Worm (Caenorhabditis elegans) whole organism, L4 larva: Measurements from ENCODE around the gene pigw-1.

Experiments used
- D1046.2 ChIP-seq: fragments of 200-800 bp; sonication (Bioruptor generic); IDR thresholded peaks from 2 replicates; pipeline ENCODE4 v1.3.6; 2022; ENCODE audit warnings: missing genetic modification characterization, missing compliant biosample characterization
- T20F7.1 ChIP-seq: fragments of 200-800 bp; sonication (Bioruptor generic); optimal IDR thresholded peaks from 2 replicates; lab custom pipeline; 2018; ENCODE audit warnings: mild to moderate bottlenecking, missing genetic modification characterization, missing compliant biosample characterization
- Y105C5A.15 ChIP-seq: fragments of 200-800 bp; sonication (Bioruptor generic); IDR thresholded peaks from 2 replicates; pipeline ENCODE4 v1.3.6; 2022; ENCODE audit warnings: missing genetic modification characterization, missing compliant biosample characterization
- Y75B8A.6 ChIP-seq: fragments of 200-800 bp; sonication (Bioruptor generic); IDR thresholded peaks from 2 replicates; pipeline ENCODE4 v1.3.6; 2022; ENCODE audit warnings: missing genetic modification reagents, missing genetic modification characterization, missing compliant biosample characterization
- ZK546.5 ChIP-seq, 2 experiments: sonication (generic microtip); optimal IDR thresholded peaks; 2 replicates each; lab custom pipeline; 2017; ENCODE audit warnings: missing biosample characterization in 2 of 2, missing genetic modification characterization in 2 of 2
- aha-1 ChIP-seq: fragments of 150-350 bp; peaks from one replicate; lab custom pipeline; 2014; ENCODE audit warnings: missing biosample characterization, missing genetic modification characterization
- attf-4 ChIP-seq: sonication (generic microtip); optimal IDR thresholded peaks from 3 replicates; lab custom pipeline; 2017; ENCODE audit warnings: missing biosample characterization, missing genetic modification characterization
- ceh-62 ChIP-seq: sonication (generic microtip); optimal IDR thresholded peaks from 2 replicates; lab custom pipeline; 2017; ENCODE audit warnings: missing biosample characterization, missing genetic modification characterization
- ceh-82 ChIP-seq: sonication (generic microtip); optimal IDR thresholded peaks from 2 replicates; lab custom pipeline; 2017; ENCODE audit warnings: missing biosample characterization, missing genetic modification characterization
- daf-16 ChIP-seq, 3 experiments: sonication (generic microtip); optimal IDR thresholded peaks; 2 replicates each; lab custom pipeline; 2016 to 2017; ENCODE audit warnings: missing genetic modification characterization in 3 of 3, missing genetic modification reagents in 3 of 3, mild to moderate bottlenecking in 2 of 3, missing compliant biosample characterization in 2 of 3, missing biosample characterization in 1 of 3, moderate library complexity in 1 of 3
- dmd-6 ChIP-seq: fragments of 200-800 bp; sonication (Bioruptor generic); IDR thresholded peaks from 2 replicates; pipeline ENCODE4 v1.3.6; 2022; ENCODE audit warnings: missing genetic modification reagents, missing genetic modification characterization, missing compliant biosample characterization
- dpl-1 ChIP-seq: fragments of 150-350 bp; optimal IDR thresholded peaks from 2 replicates; lab custom pipeline; 2014; ENCODE audit warnings: missing biosample characterization, missing genetic modification reagents, missing genetic modification characterization
- duxl-1 ChIP-seq: sonication (generic microtip); optimal IDR thresholded peaks from 2 replicates; lab custom pipeline; 2016; ENCODE audit warnings: mild to moderate bottlenecking, missing genetic modification characterization, moderate library complexity, missing compliant biosample characterization; ENCODE audit not compliant: poor library complexity
- egl-27 ChIP-seq: sonication (generic microtip); optimal IDR thresholded peaks from 3 replicates; lab custom pipeline; 2017; ENCODE audit warnings: missing biosample characterization, missing genetic modification reagents, missing genetic modification characterization
- egl-43 ChIP-seq: fragments of 200-800 bp; sonication (Bioruptor generic); IDR thresholded peaks from 2 replicates; pipeline ENCODE4 v1.3.6; 2022; ENCODE audit warnings: missing genetic modification reagents, missing genetic modification characterization, missing compliant biosample characterization
- hif-1 ChIP-seq, 2 experiments: sonication (generic microtip); optimal IDR thresholded peaks; 2 replicates each; lab custom pipeline; 2016 to 2017; ENCODE audit warnings: missing compliant biosample characterization in 2 of 2, missing genetic modification characterization in 2 of 2, missing genetic modification reagents in 2 of 2, missing genotype in 2 of 2, mild to moderate bottlenecking in 1 of 2
- hlh-11 ChIP-seq: fragments of 200-800 bp; sonication (Bioruptor generic); optimal IDR thresholded peaks from 2 replicates; lab custom pipeline; 2018; ENCODE audit warnings: mild to moderate bottlenecking, missing genetic modification characterization, missing compliant biosample characterization
- hlh-30 ChIP-seq: sonication (generic microtip); optimal IDR thresholded peaks from 2 replicates; lab custom pipeline; 2017; ENCODE audit warnings: antibody characterized with exemption, mild to moderate bottlenecking, missing genetic modification characterization, missing compliant biosample characterization; ENCODE audit not compliant: insufficient read depth
- lin-39 ChIP-seq: fragments of 150-350 bp; optimal IDR thresholded peaks from 2 replicates; lab custom pipeline; 2014; ENCODE audit warnings: missing biosample characterization, missing genetic modification reagents, missing genetic modification characterization
- lir-3 ChIP-seq: sonication (generic microtip); optimal IDR thresholded peaks from 2 replicates; lab custom pipeline; 2016; ENCODE audit warnings: mild to moderate bottlenecking, missing genetic modification characterization, missing compliant biosample characterization
- lsy-2 ChIP-seq, 2 experiments: fragments of 150-350 bp in 1 of 2; sonication (generic microtip) in 1 of 2; optimal IDR thresholded peaks; 2 replicates each; lab custom pipeline; 2014 to 2017; ENCODE audit warnings: missing biosample characterization in 2 of 2, missing genetic modification characterization in 2 of 2
- madf-5 ChIP-seq, 2 experiments: fragments of 200-800 bp; sonication (Bioruptor generic); IDR thresholded peaks; 2 replicates each; pipeline ENCODE4 v1.3.6; 2022; ENCODE audit warnings: missing compliant biosample characterization in 2 of 2, missing genetic modification characterization in 2 of 2
- madf-9 ChIP-seq: fragments of 200-800 bp; sonication (Bioruptor generic); conservative IDR thresholded peaks from 2 replicates; pipeline ENCODE4 v1.3.6; 2022; ENCODE audit warnings: missing genetic modification reagents, missing genetic modification characterization, missing compliant biosample characterization
- mdt-29 ChIP-seq: fragments of 200-800 bp; sonication (Bioruptor generic); IDR thresholded peaks from 2 replicates; pipeline ENCODE4 v1.3.6; 2022; ENCODE audit warnings: missing genetic modification reagents, missing genetic modification characterization, missing compliant biosample characterization
- mep-1 ChIP-seq: fragments of 150-350 bp; sonication (generic microtip); optimal IDR thresholded peaks from 3 replicates; lab custom pipeline; 2014; ENCODE audit warnings: missing biosample characterization, missing genetic modification characterization
- mes-2 ChIP-seq: sonication (generic microtip); optimal IDR thresholded peaks from 2 replicates; lab custom pipeline; 2016; ENCODE audit warnings: missing genotype, mild to moderate bottlenecking, missing genetic modification characterization, missing compliant biosample characterization; ENCODE audit not compliant: poor library complexity, severe bottlenecking
- mxl-2 ChIP-seq: fragments of 200-800 bp; sonication (Bioruptor generic); conservative IDR thresholded peaks from 2 replicates; pipeline ENCODE4 v1.3.6; 2022; ENCODE audit warnings: missing genetic modification reagents, missing genetic modification characterization, missing compliant biosample characterization
- nhr-102 ChIP-seq: sonication (generic microtip); optimal IDR thresholded peaks from 2 replicates; lab custom pipeline; 2016; ENCODE audit warnings: mild to moderate bottlenecking, missing genetic modification characterization, moderate library complexity, missing compliant biosample characterization
- nhr-111 ChIP-seq: fragments of 200-800 bp; sonication (Bioruptor generic); optimal IDR thresholded peaks from 2 replicates; lab custom pipeline; 2018; ENCODE audit warnings: mild to moderate bottlenecking, missing genetic modification characterization, missing compliant biosample characterization
- nhr-237 ChIP-seq: sonication (generic microtip); optimal IDR thresholded peaks from 2 replicates; lab custom pipeline; 2017; ENCODE audit warnings: missing biosample characterization, missing genetic modification characterization
- nhr-25 ChIP-seq: sonication (generic microtip); optimal IDR thresholded peaks from 2 replicates; lab custom pipeline; 2017; ENCODE audit warnings: missing genetic modification characterization, mild to moderate bottlenecking, missing compliant biosample characterization, antibody characterized with exemption, moderate library complexity, borderline replicate concordance; ENCODE audit not compliant: insufficient read depth
- nhr-28 ChIP-seq: fragments of 150-350 bp; optimal IDR thresholded peaks from 2 replicates; lab custom pipeline; 2014; ENCODE audit warnings: missing biosample characterization, missing genetic modification characterization
- nhr-41 ChIP-seq: fragments of 200-800 bp; sonication (Bioruptor generic); IDR thresholded peaks from 2 replicates; pipeline ENCODE4 v1.3.6; 2022; ENCODE audit warnings: missing genetic modification reagents, missing genetic modification characterization, missing compliant biosample characterization
- nhr-42 ChIP-seq: fragments of 200-800 bp; sonication (Bioruptor generic); IDR thresholded peaks from 2 replicates; pipeline ENCODE4 v1.3.6; 2022; ENCODE audit warnings: missing genetic modification characterization, missing compliant biosample characterization
- nhr-48 ChIP-seq: sonication (generic microtip); optimal IDR thresholded peaks from 2 replicates; lab custom pipeline; 2016; ENCODE audit warnings: mild to moderate bottlenecking, missing genetic modification characterization, missing compliant biosample characterization
- rbr-2 ChIP-seq: sonication (generic microtip); optimal IDR thresholded peaks from 2 replicates; lab custom pipeline; 2016; ENCODE audit warnings: missing genotype, missing genetic modification characterization, missing compliant biosample characterization
- saeg-2 ChIP-seq: fragments of 200-800 bp; sonication (Bioruptor generic); IDR thresholded peaks from 2 replicates; pipeline ENCODE4 v1.3.6; 2022; ENCODE audit warnings: missing genetic modification reagents, missing genetic modification characterization, missing compliant biosample characterization
- sdz-12 ChIP-seq: fragments of 200-800 bp; sonication (Bioruptor generic); optimal IDR thresholded peaks from 2 replicates; lab custom pipeline; 2018; ENCODE audit warnings: mild to moderate bottlenecking, missing genetic modification characterization, missing compliant biosample characterization
- snpc-1.2 ChIP-seq: fragments of 200-800 bp; sonication (Bioruptor generic); IDR thresholded peaks from 2 replicates; pipeline ENCODE4 v1.3.6; 2022; ENCODE audit warnings: missing genetic modification reagents, missing genetic modification characterization, missing compliant biosample characterization
- spr-1 ChIP-seq: sonication (generic microtip); optimal IDR thresholded peaks from 2 replicates; lab custom pipeline; 2016; ENCODE audit warnings: mild to moderate bottlenecking, missing genetic modification characterization, missing compliant biosample characterization
- spr-3 ChIP-seq: fragments of 200-800 bp; sonication (Bioruptor generic); optimal IDR thresholded peaks from 2 replicates; lab custom pipeline; 2018; ENCODE audit warnings: mild to moderate bottlenecking, missing genetic modification characterization, missing compliant biosample characterization
- zfp-2 ChIP-seq: sonication (generic microtip); optimal IDR thresholded peaks from 2 replicates; lab custom pipeline; 2016; ENCODE audit warnings: mild to moderate bottlenecking, missing genetic modification characterization, missing compliant biosample characterization

Gene pigw-1

DNA sequence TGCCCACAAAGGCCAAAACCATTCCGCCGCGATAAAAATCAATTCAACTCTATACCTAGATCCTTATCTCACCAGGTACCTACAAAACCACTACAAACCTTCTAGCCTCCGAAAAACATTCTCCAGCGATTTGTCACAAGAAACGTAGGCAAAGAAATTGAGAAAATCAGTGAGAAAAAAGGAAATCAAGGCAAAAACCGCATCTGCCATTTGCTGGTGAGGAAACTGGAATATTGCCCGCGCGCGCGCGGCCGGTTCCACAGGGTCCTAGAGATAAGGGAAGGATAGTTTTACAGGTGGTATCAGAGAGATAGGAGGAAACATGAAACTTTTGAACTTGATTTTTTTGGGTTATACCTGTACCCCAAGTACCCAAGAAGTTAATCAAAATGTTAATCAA is 27.2 kb downstream of the pigw-1 start (continued):
- TF ChIP-seq mep-1 (tag; lab: Kevin White, UChicago) (no peak), attf-4 (tag; lab: Kevin White, UChicago) (no peak), mdt-29 (no peak), ceh-62 (no peak), nhr-42 (GFP tag; lab: Robert Waterston, UW) (no peak), T20F7.1 (no peak), lsy-2 (tag; optimal IDR thresholded peaks at IDR 0.05; lab: Kevin White, UChicago) (no peak), daf-16 (GFP tag; optimal IDR thresholded peaks at IDR 0.05; lab: Kevin White, UChicago) (no peak), daf-16 (tag; optimal IDR thresholded peaks at IDR 0.05; lab: Kevin White, UChicago) (no peak), mes-2 (tag; lab: Kevin White, UChicago) (no peak), lin-39 (tag; lab: Kevin White, UChicago) (no peak), hif-1 (tag; optimal IDR thresholded peaks at IDR 0.05; lab: Kevin White, UChicago) (no peak), nhr-111 (GFP tag; lab: Kevin White, UChicago) (no peak), dpl-1 (no peak), Y105C5A.15 (GFP tag; lab: Robert Waterston, UW) (no peak), nhr-28 (tag; lab: Kevin White, UChicago) (peak; percentile 98), nhr-102 (tag; lab: Kevin White, UChicago) (no peak), ZK546.5 (tag; optimal IDR thresholded peaks at IDR 0.05; lab: Kevin White, UChicago) (no peak), nhr-48 (peak; percentile 58), snpc-1.2 (GFP tag; lab: Robert Waterston, UW) (no peak), ceh-82 (tag; lab: Kevin White, UChicago) (no peak), Y75B8A.6 (GFP tag; lab: Robert Waterston, UW) (no peak), hlh-11 (tag; lab: Kevin White, UChicago) (peak; percentile 40), D1046.2 (GFP tag; lab: Robert Waterston, UW) (no peak), saeg-2 (GFP tag; lab: Robert Waterston, UW) (no peak), spr-3 (GFP tag; lab: Kevin White, UChicago) (no peak), egl-27 (no peak), nhr-41 (peak; percentile 22; the same call in 1 of the 2 replicates)

DNA sequence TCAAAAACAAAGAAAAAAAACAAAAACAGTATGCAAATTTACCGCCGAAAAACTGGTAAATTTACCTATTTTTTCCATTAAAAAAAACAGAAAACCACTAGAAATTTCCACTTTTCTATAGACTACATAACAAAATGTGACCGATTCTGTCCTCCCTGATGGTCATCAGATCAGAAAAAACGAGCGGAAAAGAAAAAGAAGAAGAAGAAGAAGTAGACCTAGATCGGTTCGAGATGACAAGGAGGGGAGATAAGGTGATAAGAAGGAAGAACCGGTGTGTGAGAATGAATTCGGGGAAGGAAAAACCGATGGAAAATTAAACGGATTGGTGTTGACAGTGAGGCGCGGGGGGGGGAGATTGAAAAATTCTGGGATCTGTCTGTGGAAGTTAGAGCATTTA is 28.6 kb downstream of the pigw-1 start:
- peak; percentile 82 for TF ChIP-seq nhr-28 (tag; lab: Kevin White, UChicago)
- no peak for TF ChIP-seq rbr-2 (tag; lab: Kevin White, UChicago)
- TF ChIP-seq lir-3 (tag; lab: Kevin White, UChicago): no peak
- TF ChIP-seq attf-4 (tag; lab: Kevin White, UChicago): no peak
- peak; percentile 36 for TF ChIP-seq hlh-11 (tag; lab: Kevin White, UChicago)
- no peak for TF ChIP-seq duxl-1 (tag; lab: Kevin White, UChicago)
- TF ChIP-seq Y105C5A.15 (GFP tag; lab: Robert Waterston, UW): no peak
- TF ChIP-seq madf-5 (GFP tag; IDR thresholded peaks at IDR 0.05; lab: Robert Waterston, UW): no peak
- TF ChIP-seq madf-9 (GFP tag; lab: Robert Waterston, UW): no peak
- no peak for TF ChIP-seq ceh-82 (tag; lab: Kevin White, UChicago)
- no peak for TF ChIP-seq dmd-6 (GFP tag; lab: Robert Waterston, UW)
- TF ChIP-seq zfp-2 (tag; lab: Kevin White, UChicago): no peak
- TF ChIP-seq Y75B8A.6 (GFP tag; lab: Robert Waterston, UW): no peak
- TF ChIP-seq nhr-237: no peak
- no peak for TF ChIP-seq egl-43 (GFP tag; lab: Robert Waterston, UW)
- TF ChIP-seq saeg-2 (GFP tag; lab: Robert Waterston, UW): no peak
- TF ChIP-seq, all 104 proteins: peak for 2

DNA sequence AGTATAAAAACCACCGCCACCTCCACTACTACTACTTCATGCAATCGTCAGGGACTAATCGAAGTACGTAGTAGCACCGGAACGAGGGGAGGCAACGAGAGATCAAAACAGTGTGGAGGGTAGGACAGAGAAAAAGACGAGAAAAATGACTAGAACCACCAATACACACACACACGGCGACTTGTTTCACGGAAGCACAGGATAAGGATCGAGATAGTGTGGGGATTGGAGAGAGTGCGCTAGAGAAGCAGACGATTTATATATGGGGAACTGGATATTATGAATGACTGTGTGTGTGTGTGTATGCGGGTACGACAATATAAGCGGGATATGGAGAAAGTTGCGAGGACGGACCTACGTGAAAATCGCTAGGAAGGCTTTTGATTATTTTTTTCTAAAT is 29.9 kb downstream of the pigw-1 start:
- TF ChIP-seq D1046.2 (GFP tag; lab: Robert Waterston, UW) (no peak), hlh-30 (peak; percentile 14), spr-1 (tag; lab: Kevin White, UChicago) (no peak), hlh-11 (tag; lab: Kevin White, UChicago) (peak; percentile 52), nhr-25 (tag; lab: Kevin White, UChicago) (peak; percentile 15), nhr-28 (tag; lab: Kevin White, UChicago) (peak; percentile 53), egl-27 (no peak), sdz-12 (GFP tag; lab: Kevin White, UChicago) (no peak), mxl-2 (GFP tag; lab: Robert Waterston, UW) (no peak), aha-1 (tag; lab: Kevin White, UChicago) (peak; percentile 14)
- TF ChIP-seq, all 104 proteins: peak for 5
